Worm (Caenorhabditis elegans): ENCODE results near the gene uso-1.

- no peak for TF ChIP-seq unc-62 (GFP tag; optimal IDR thresholded peaks at IDR 0.05)
- no peak for TF ChIP-seq ceh-16 (tag; optimal IDR thresholded peaks at IDR 0.05)
- TF ChIP-seq elt-1 (tag; optimal IDR thresholded peaks at IDR 0.05), result no peak
- no peak for TF ChIP-seq alr-1 (tag; optimal IDR thresholded peaks at IDR 0.05)
- TF ChIP-seq blmp-1 (tag; optimal IDR thresholded peaks at IDR 0.05; ENCODE audit: insufficient read depth), result no peak
Observed at ce11 chrIV:13502806-13503363, 48.3 kb upstream of the uso-1 start, which contains the start of gene tbc-9.

Data from whole organism, L2 larva.